Worm (Caenorhabditis elegans): ENCODE data around the gene pgp-5.

- TF ChIP-seq pag-3 (tag; optimal IDR thresholded peaks at IDR 0.05; ENCODE audit: borderline replicate concordance) (no peak), ets-4 (tag; optimal IDR thresholded peaks at IDR 0.05) (no peak), T23F11.4 (GFP tag; optimal IDR thresholded peaks at IDR 0.05) (no peak), sdc-2 (tag; optimal IDR thresholded peaks at IDR 0.05) (no peak), hlh-8 (tag; optimal IDR thresholded peaks at IDR 0.05) (no peak), mec-3 (tag; optimal IDR thresholded peaks at IDR 0.05; ENCODE audit: borderline replicate concordance) (no peak)
These were observed 5.8 kb downstream of the pgp-5 start for ce11 chrX:10853271-10853670.
